Worm (Caenorhabditis elegans) whole organism, late embryonic: Measurements from ENCODE around the gene F36H5.12.

Experiments
- C08G9.2 ChIP-seq: sonication (generic microtip); optimal IDR thresholded peaks from 2 replicates; lab custom pipeline; 2016; ENCODE audit warnings: mild to moderate bottlenecking, missing genetic modification characterization, moderate library complexity, missing compliant biosample characterization
- K02D7.2 ChIP-seq: sonication (generic microtip); optimal IDR thresholded peaks from 2 replicates; lab custom pipeline; 2017; ENCODE audit warnings: mild to moderate bottlenecking, missing genetic modification characterization, missing compliant biosample characterization
- K09A11.1 ChIP-seq: sonication (generic microtip); optimal IDR thresholded peaks from 2 replicates; lab custom pipeline; 2017; ENCODE audit warnings: antibody characterized with exemption, mild to moderate bottlenecking, missing genetic modification characterization, missing compliant biosample characterization; ENCODE audit not compliant: insufficient read depth
- Y22D7AL.16 ChIP-seq: sonication (generic microtip); optimal IDR thresholded peaks from 2 replicates; lab custom pipeline; 2016; ENCODE audit warnings: missing genetic modification characterization, missing compliant biosample characterization
- ahr-1 ChIP-seq: sonication (generic microtip); optimal IDR thresholded peaks from 2 replicates; lab custom pipeline; 2016; ENCODE audit warnings: missing genetic modification characterization, missing compliant biosample characterization
- ama-1 ChIP-seq: fragments of 150-350 bp; optimal IDR thresholded peaks from 2 replicates; lab custom pipeline; 2014
- ceh-18 ChIP-seq: sonication (generic microtip); optimal IDR thresholded peaks from 2 replicates; lab custom pipeline; 2016; ENCODE audit warnings: missing genetic modification characterization, missing compliant biosample characterization
- ceh-2 ChIP-seq: sonication (generic microtip); optimal IDR thresholded peaks from 2 replicates; lab custom pipeline; 2016; ENCODE audit warnings: missing genotype, missing genetic modification characterization, missing compliant biosample characterization
- ceh-22 ChIP-seq: sonication (generic microtip); optimal IDR thresholded peaks from 2 replicates; lab custom pipeline; 2017; ENCODE audit warnings: missing biosample characterization, missing genetic modification characterization
- ceh-30 ChIP-seq: fragments of 150-350 bp; optimal IDR thresholded peaks from 2 replicates; lab custom pipeline; 2014; ENCODE audit warnings: missing biosample characterization, missing genetic modification characterization
- ceh-34 ChIP-seq: sonication (generic microtip); optimal IDR thresholded peaks from 2 replicates; lab custom pipeline; 2016; ENCODE audit warnings: mild to moderate bottlenecking, missing genetic modification characterization, missing compliant biosample characterization
- ceh-6 ChIP-seq: fragments of 200-800 bp; sonication (Bioruptor generic); optimal IDR thresholded peaks from 2 replicates; lab custom pipeline; 2018; ENCODE audit warnings: mild to moderate bottlenecking, missing genetic modification characterization, missing compliant biosample characterization
- ceh-9 ChIP-seq: sonication (generic microtip); optimal IDR thresholded peaks from 2 replicates; lab custom pipeline; 2016; ENCODE audit warnings: mild to moderate bottlenecking, missing genetic modification characterization, inconsistent platforms, missing compliant biosample characterization
- che-1 ChIP-seq: sonication (generic microtip); optimal IDR thresholded peaks from 2 replicates; lab custom pipeline; 2016; ENCODE audit warnings: mild to moderate bottlenecking, missing genetic modification characterization, missing compliant biosample characterization
- dmd-4 ChIP-seq: sonication (generic microtip); optimal IDR thresholded peaks from 2 replicates; lab custom pipeline; 2016; ENCODE audit warnings: borderline replicate concordance, missing genetic modification characterization, missing compliant biosample characterization
- ets-4 ChIP-seq: sonication (generic microtip); optimal IDR thresholded peaks from 2 replicates; lab custom pipeline; 2016; ENCODE audit warnings: missing genetic modification characterization, missing compliant biosample characterization
- gmeb-2 ChIP-seq: sonication (generic microtip); optimal IDR thresholded peaks from 2 replicates; lab custom pipeline; 2016; ENCODE audit warnings: missing genetic modification characterization, inconsistent platforms, missing compliant biosample characterization
- hlh-30 ChIP-seq: sonication (generic microtip); optimal IDR thresholded peaks from 2 replicates; lab custom pipeline; 2017; ENCODE audit warnings: antibody characterized with exemption, missing genetic modification characterization, missing compliant biosample characterization; ENCODE audit not compliant: insufficient read depth
- hlh-8 ChIP-seq: sonication (generic microtip); optimal IDR thresholded peaks from 2 replicates; lab custom pipeline; 2016; ENCODE audit warnings: missing genotype, missing genetic modification characterization, missing compliant biosample characterization
- mec-3 ChIP-seq: sonication (generic microtip); optimal IDR thresholded peaks from 2 replicates; lab custom pipeline; 2016; ENCODE audit warnings: borderline replicate concordance, missing genetic modification characterization, missing compliant biosample characterization
- nfya-1 ChIP-seq: sonication (generic microtip); optimal IDR thresholded peaks from 2 replicates; lab custom pipeline; 2017; ENCODE audit warnings: missing genetic modification characterization, mild to moderate bottlenecking, missing compliant biosample characterization, antibody characterized with exemption, moderate library complexity
- nhr-11 ChIP-seq: fragments of 150-350 bp; optimal IDR thresholded peaks from 2 replicates; lab custom pipeline; 2014; ENCODE audit warnings: missing biosample characterization, missing genetic modification characterization
- nhr-232 ChIP-seq: sonication (generic microtip); optimal IDR thresholded peaks from 2 replicates; lab custom pipeline; 2016; ENCODE audit warnings: missing genetic modification characterization, missing compliant biosample characterization
- pag-3 ChIP-seq: sonication (generic microtip); optimal IDR thresholded peaks from 2 replicates; lab custom pipeline; 2016; ENCODE audit warnings: missing compliant biosample characterization, missing genetic modification characterization, borderline replicate concordance
- pat-9 ChIP-seq: fragments of 200-800 bp; sonication (Bioruptor generic); optimal IDR thresholded peaks from 2 replicates; lab custom pipeline; 2018; ENCODE audit warnings: mild to moderate bottlenecking, missing genetic modification characterization, moderate library complexity, missing compliant biosample characterization
- pha-4 ChIP-seq: fragments of 150-350 bp; optimal IDR thresholded peaks from 2 replicates; lab custom pipeline; 2018; ENCODE audit warnings: missing biosample characterization, missing genetic modification reagents, missing genetic modification characterization
- sdc-2 ChIP-seq: sonication (generic microtip); optimal IDR thresholded peaks from 2 replicates; lab custom pipeline; 2016; ENCODE audit warnings: missing genotype, missing genetic modification characterization, missing compliant biosample characterization
- sox-2 ChIP-seq: fragments of 200-800 bp; sonication (Bioruptor generic); IDR thresholded peaks from 2 replicates; pipeline ENCODE4 v1.3.6; 2022; ENCODE audit warnings: missing genetic modification reagents, missing genetic modification characterization, missing compliant biosample characterization
- sox-4 ChIP-seq: sonication (generic microtip); optimal IDR thresholded peaks from 2 replicates; lab custom pipeline; 2017; ENCODE audit warnings: mild to moderate bottlenecking, missing genetic modification characterization, inconsistent platforms, missing compliant biosample characterization
- syd-9 ChIP-seq: sonication (generic microtip); optimal IDR thresholded peaks from 2 replicates; lab custom pipeline; 2016; ENCODE audit warnings: mild to moderate bottlenecking, missing genetic modification characterization, moderate library complexity, missing compliant biosample characterization
- tbx-7 ChIP-seq: sonication (generic microtip); optimal IDR thresholded peaks from 2 replicates; lab custom pipeline; 2016; ENCODE audit warnings: missing genotype, missing genetic modification characterization, missing compliant biosample characterization
- ttx-3 ChIP-seq: sonication (generic microtip); optimal IDR thresholded peaks from 2 replicates; lab custom pipeline; 2016; ENCODE audit warnings: missing genetic modification reagents, missing genetic modification characterization, missing compliant biosample characterization
- unc-55 ChIP-seq: sonication (generic microtip); optimal IDR thresholded peaks from 2 replicates; lab custom pipeline; 2017; ENCODE audit warnings: missing biosample characterization, missing genetic modification reagents, missing genetic modification characterization
- zip-5 ChIP-seq: sonication (generic microtip); optimal IDR thresholded peaks from 2 replicates; lab custom pipeline; 2016; ENCODE audit warnings: missing genetic modification characterization, missing compliant biosample characterization
- ztf-16 ChIP-seq: sonication (generic microtip); optimal IDR thresholded peaks from 2 replicates; lab custom pipeline; 2017; ENCODE audit warnings: missing genetic modification characterization, missing compliant biosample characterization

The F36H5.12 gene

DNA sequence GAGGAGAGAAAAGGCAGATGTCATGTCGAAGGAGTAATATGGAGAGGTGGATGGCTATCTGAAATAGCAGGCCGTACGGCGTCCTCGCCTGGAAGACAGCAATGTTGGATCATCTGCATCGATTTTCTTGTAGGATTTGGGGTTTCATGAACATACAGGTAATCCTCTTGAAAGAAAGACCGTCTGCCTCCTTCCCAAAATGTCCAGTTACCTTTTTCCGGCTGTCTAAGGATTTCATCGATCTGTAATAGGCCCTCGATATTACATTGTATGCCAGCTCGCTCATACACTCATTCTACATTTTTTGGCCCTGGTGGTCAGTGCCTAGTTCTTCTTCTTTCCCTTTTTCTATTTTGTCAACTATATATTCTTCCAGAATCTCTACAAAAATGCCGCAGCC is 20.2 kb upstream of the F36H5.12 start, which contains the start of the genes fbxb-5 and btb-8:
fbxb-5 (minus strand) TSS at position 101 of the 400 bp plus-strand sequence.
btb-8 (plus strand) TSS at position 377 of the 400 bp plus-strand sequence.
- TF ChIP-seq nfya-1 (tag; lab: Kevin White, UChicago), result no peak
- no peak for TF ChIP-seq dmd-4 (tag; lab: Kevin White, UChicago)
- TF ChIP-seq Y22D7AL.16 (tag; lab: Kevin White, UChicago), result no peak
- no peak for TF ChIP-seq ceh-34 (tag; lab: Kevin White, UChicago)
- no peak for TF ChIP-seq K09A11.1
- TF ChIP-seq nhr-11 (tag; lab: Kevin White, UChicago), result no peak
- no peak for TF ChIP-seq pag-3 (tag; lab: Kevin White, UChicago)
- no peak for TF ChIP-seq nhr-232 (tag; lab: Kevin White, UChicago)
- no peak for TF ChIP-seq sox-2
- TF ChIP-seq hlh-30, result no peak
- no peak for TF ChIP-seq ama-1
- no peak for TF ChIP-seq ttx-3 (tag; lab: Kevin White, UChicago)

DNA sequence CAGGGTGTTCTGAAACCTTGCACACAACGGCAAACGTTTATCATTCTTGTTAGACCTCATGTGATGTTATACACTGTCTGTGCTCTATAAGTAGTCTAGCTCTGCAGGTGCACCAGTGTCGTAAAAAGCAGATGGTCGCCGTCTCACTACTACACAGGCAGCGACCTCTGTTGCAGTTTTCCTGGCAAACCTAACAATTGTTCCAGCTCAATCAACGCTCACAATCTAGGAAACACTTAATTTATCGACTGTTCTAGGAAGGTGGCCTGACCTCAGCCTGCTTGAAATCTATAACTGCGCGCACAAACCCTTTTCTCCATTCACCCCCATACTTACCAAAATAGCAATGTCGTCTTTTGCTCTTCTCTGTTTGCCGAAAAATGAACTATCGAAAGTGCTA is 18.3 kb upstream of the F36H5.12 start, which contains the start of gene fbxb-11:
fbxb-11 (plus strand) TSS at position 301 of the 400 bp plus-strand sequence.
- no peak for TF ChIP-seq unc-55 (GFP tag; lab: Kevin White, UChicago)
- no peak for TF ChIP-seq gmeb-2 (tag; lab: Kevin White, UChicago)
- TF ChIP-seq ceh-34 (tag; lab: Kevin White, UChicago), result no peak
- no peak for TF ChIP-seq tbx-7 (tag; lab: Kevin White, UChicago)
- TF ChIP-seq nhr-232 (tag; lab: Kevin White, UChicago), result no peak
- no peak for TF ChIP-seq syd-9
- no peak for TF ChIP-seq mec-3 (tag; lab: Kevin White, UChicago)
- TF ChIP-seq, all 69 proteins: peak for 0

DNA sequence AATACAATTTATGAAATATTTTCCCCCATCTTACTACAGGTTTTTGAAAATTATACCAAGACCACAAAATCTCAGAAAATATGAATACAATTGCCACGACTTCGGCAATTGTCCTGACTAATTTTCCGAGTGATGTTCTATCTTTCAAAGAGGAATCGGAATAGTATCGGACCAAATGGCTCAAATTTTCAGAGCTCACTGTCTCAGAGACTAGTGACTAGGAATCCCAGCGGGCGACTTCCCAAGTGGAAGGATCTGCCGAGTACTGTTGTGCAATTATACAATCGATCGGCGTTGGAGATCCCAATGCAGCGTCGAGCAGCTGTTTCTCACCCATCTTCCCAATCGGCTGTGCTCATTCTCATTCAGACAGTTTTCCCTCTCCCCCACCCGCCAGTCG is 16.9 kb upstream of the F36H5.12 start, which contains the start of gene F45C12.17:
F45C12.17 (plus strand) TSS at position 377 of the 400 bp plus-strand sequence.
- TF ChIP-seq ceh-18 (tag; lab: Kevin White, UChicago), result no peak
- no peak for TF ChIP-seq ama-1
- no peak for TF ChIP-seq zip-5 (tag; lab: Kevin White, UChicago)
- no peak for TF ChIP-seq ceh-6
- TF ChIP-seq nhr-232 (tag; lab: Kevin White, UChicago), result no peak
- no peak for TF ChIP-seq mec-3 (tag; lab: Kevin White, UChicago)
- no peak for TF ChIP-seq ahr-1 (tag; lab: Kevin White, UChicago)
- no peak for TF ChIP-seq che-1
- TF ChIP-seq, all 69 proteins: peak for 0

DNA sequence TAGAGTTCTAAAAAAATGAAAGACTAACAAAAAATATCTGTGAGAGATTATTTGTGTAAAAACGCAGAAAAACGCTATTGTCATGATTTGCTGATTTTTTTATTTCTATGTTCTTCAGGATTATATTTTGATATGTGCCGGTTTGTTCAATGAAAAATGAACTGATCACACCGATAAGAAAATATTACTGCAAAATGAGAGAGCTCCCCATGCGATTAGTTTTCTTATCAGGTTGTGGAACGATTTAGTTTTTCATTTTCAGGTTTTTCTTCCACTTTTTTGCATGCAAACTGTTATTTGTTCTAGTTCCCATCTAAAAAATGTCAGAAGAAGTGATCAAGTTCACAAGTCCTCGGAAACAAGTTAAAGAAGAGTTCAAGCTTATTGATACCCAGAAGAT is 14.4 kb upstream of the F36H5.12 start, which contains the start of gene btb-9:
btb-9 (plus strand) TSS at position 254 of the 400 bp plus-strand sequence.
- TF ChIP-seq ceh-9 (tag; lab: Kevin White, UChicago) (no peak), sox-4 (tag; lab: Kevin White, UChicago) (no peak), ceh-2 (no peak), hlh-8 (tag; lab: Kevin White, UChicago) (no peak), C08G9.2 (tag; lab: Kevin White, UChicago) (no peak), sdc-2 (tag; lab: Kevin White, UChicago) (no peak), pha-4 (tag; lab: Kevin White, UChicago) (no peak), pat-9 (tag; lab: Kevin White, UChicago) (no peak), ceh-30 (tag; lab: Kevin White, UChicago) (no peak), che-1 (no peak), hlh-30 (no peak), ceh-22 (no peak)

DNA sequence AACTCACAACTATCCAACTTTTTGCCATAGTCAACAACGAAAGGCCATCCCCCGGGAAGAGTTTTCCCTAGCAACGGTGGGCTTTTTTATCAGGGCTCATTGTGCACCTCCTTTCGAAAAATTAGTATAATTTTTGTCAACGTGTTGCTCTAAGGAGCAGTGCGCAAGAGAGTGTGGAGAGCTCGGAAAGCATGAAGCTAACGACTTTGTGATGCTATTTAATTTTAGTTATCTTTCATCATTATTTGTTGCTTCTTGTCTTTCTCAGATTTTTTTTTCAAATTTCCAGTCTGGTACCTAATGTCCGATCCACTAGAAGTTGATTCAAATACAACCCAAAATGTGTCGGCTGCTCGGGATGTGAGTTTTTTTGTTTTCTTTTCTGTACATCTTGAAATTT is 12.5 kb upstream of the F36H5.12 start, which contains the start of gene ceh-81:
ceh-81 (plus strand) TSS at position 301 of the 400 bp plus-strand sequence.
- TF ChIP-seq K02D7.2 (tag; lab: Kevin White, UChicago) (no peak), ztf-16 (no peak), ets-4 (no peak)
- TF ChIP-seq, all 69 proteins: peak for 0
